Worm (Caenorhabditis elegans): Measurements from ENCODE around the gene scly-1.

scly-1 gene

ce11 chrII:6290047-6290582, 9.2 kb upstream of the scly-1 start, which contains the start of gene upb-1:
TSS of gene upb-1 (minus strand) at chrII:6290097.
- TF ChIP-seq him-1 (tag; optimal IDR thresholded peaks at IDR 0.05) (no peak), dao-5 (tag; optimal IDR thresholded peaks at IDR 0.05) (no peak), W03F9.2 (tag; optimal IDR thresholded peaks at IDR 0.05) (no peak)

ce11 chrII:6288104-6288503, 7.2 kb upstream of the scly-1 start:
- TF ChIP-seq dao-5 (tag; optimal IDR thresholded peaks at IDR 0.05) (no peak), him-1 (tag; optimal IDR thresholded peaks at IDR 0.05) (no peak), W03F9.2 (tag; optimal IDR thresholded peaks at IDR 0.05) (no peak)

- no peak for TF ChIP-seq him-1 (tag; optimal IDR thresholded peaks at IDR 0.05)
- TF ChIP-seq W03F9.2 (tag; optimal IDR thresholded peaks at IDR 0.05): no peak
- TF ChIP-seq dao-5 (tag; optimal IDR thresholded peaks at IDR 0.05): no peak
These were observed 6.0 kb upstream of the scly-1 start, which contains the start of gene F13H8.6 for ce11 chrII:6286865-6287264. TSS of gene F13H8.6 (minus strand) at chrII:6286965.

- TF ChIP-seq him-1 (tag; optimal IDR thresholded peaks at IDR 0.05) (no peak), dao-5 (tag; optimal IDR thresholded peaks at IDR 0.05) (no peak), W03F9.2 (tag; optimal IDR thresholded peaks at IDR 0.05) (no peak)
These were observed 2.2 kb upstream of the scly-1 start, which contains the start of gene F13H8.1 for ce11 chrII:6283074-6283473. TSS of gene F13H8.1 (plus strand) at chrII:6283384.

ce11 chrII:6281903-6282302, 1.0 kb upstream of the scly-1 start:
- TF ChIP-seq dao-5 (tag; optimal IDR thresholded peaks at IDR 0.05): no peak
- no peak for TF ChIP-seq W03F9.2 (tag; optimal IDR thresholded peaks at IDR 0.05)
- no peak for TF ChIP-seq him-1 (tag; optimal IDR thresholded peaks at IDR 0.05)

- TF ChIP-seq him-1 (tag; optimal IDR thresholded peaks at IDR 0.05) (no peak), dao-5 (tag; optimal IDR thresholded peaks at IDR 0.05) (no peak), W03F9.2 (tag; optimal IDR thresholded peaks at IDR 0.05) (no peak)
These were observed 7.0 kb downstream of the scly-1 start, which contains the start of gene bpl-1 for ce11 chrII:6273916-6274315. TSS of gene bpl-1 (plus strand) at chrII:6274216.

- TF ChIP-seq him-1 (tag; optimal IDR thresholded peaks at IDR 0.05) (no peak), W03F9.2 (tag; optimal IDR thresholded peaks at IDR 0.05) (peak; percentile 29)
These were observed 11.0 kb downstream of the scly-1 start, which contains the start of gene F13H8.2 for ce11 chrII:6269805-6270414. TSS of gene F13H8.2 (plus strand) at chrII:6270364.

- no peak for TF ChIP-seq him-1 (tag; optimal IDR thresholded peaks at IDR 0.05)
- TF ChIP-seq W03F9.2 (tag; optimal IDR thresholded peaks at IDR 0.05): no peak
- TF ChIP-seq dao-5 (tag; optimal IDR thresholded peaks at IDR 0.05): no peak
These were observed 12.9 kb downstream of the scly-1 start, which contains the start of gene F13H8.8 for ce11 chrII:6267983-6268382. TSS of gene F13H8.8 (minus strand) at chrII:6268083.

ce11 chrII:6263685-6264084, 17.2 kb downstream of the scly-1 start, which contains the start of gene F13H8.3:
TSS of gene F13H8.3 (plus strand) at chrII:6263985.
- no peak for TF ChIP-seq him-1 (tag; optimal IDR thresholded peaks at IDR 0.05)
- no peak for TF ChIP-seq dao-5 (tag; optimal IDR thresholded peaks at IDR 0.05)
- no peak for TF ChIP-seq W03F9.2 (tag; optimal IDR thresholded peaks at IDR 0.05)

ce11 chrII:6262222-6262621, 18.7 kb downstream of the scly-1 start, which contains the start of gene F13H8.12:
TSS of gene F13H8.12 (plus strand) at chrII:6262522.
- TF ChIP-seq W03F9.2 (tag; optimal IDR thresholded peaks at IDR 0.05) (no peak), dao-5 (tag; optimal IDR thresholded peaks at IDR 0.05) (no peak), him-1 (tag; optimal IDR thresholded peaks at IDR 0.05) (no peak)

- TF ChIP-seq W03F9.2 (tag; optimal IDR thresholded peaks at IDR 0.05) (no peak), him-1 (tag; optimal IDR thresholded peaks at IDR 0.05) (no peak), dao-5 (tag; optimal IDR thresholded peaks at IDR 0.05) (no peak)
These were observed 20.2 kb downstream of the scly-1 start, which contains the start of gene nmgp-1 for ce11 chrII:6260684-6261083. TSS of gene nmgp-1 (plus strand) at chrII:6260857.

ce11 chrII:6259867-6260266, 21.0 kb downstream of the scly-1 start, which contains the start of gene F13H8.11:
TSS of gene F13H8.11 (minus strand) at chrII:6260021.
- TF ChIP-seq dao-5 (tag; optimal IDR thresholded peaks at IDR 0.05) (no peak), W03F9.2 (tag; optimal IDR thresholded peaks at IDR 0.05) (no peak), him-1 (tag; optimal IDR thresholded peaks at IDR 0.05) (no peak)

ce11 chrII:6257220-6257877, 23.6 kb downstream of the scly-1 start:
- no peak for TF ChIP-seq him-1 (tag; optimal IDR thresholded peaks at IDR 0.05)
- TF ChIP-seq dao-5 (tag; optimal IDR thresholded peaks at IDR 0.05): no peak
- no peak for TF ChIP-seq W03F9.2 (tag; optimal IDR thresholded peaks at IDR 0.05)

ce11 chrII:6256024-6256423, 24.9 kb downstream of the scly-1 start, which contains the start of gene F13H8.5:
TSS of gene F13H8.5 (minus strand) at chrII:6256124.
- no peak for TF ChIP-seq him-1 (tag; optimal IDR thresholded peaks at IDR 0.05)
- no peak for TF ChIP-seq W03F9.2 (tag; optimal IDR thresholded peaks at IDR 0.05)
- no peak for TF ChIP-seq dao-5 (tag; optimal IDR thresholded peaks at IDR 0.05)
